Worm (Caenorhabditis elegans) whole organism, L2 larva: Measurements from ENCODE around the gene srsx-24.

Source experiments
- R02D3.7 ChIP-seq: fragments of 150-350 bp; optimal IDR thresholded peaks from 2 replicates; lab custom pipeline; 2014; ENCODE audit warnings: missing biosample characterization, missing genetic modification characterization
- ZK546.5 ChIP-seq: sonication (generic microtip); optimal IDR thresholded peaks from 2 replicates; lab custom pipeline; 2017; ENCODE audit warnings: missing biosample characterization, missing genetic modification characterization
- blmp-1 ChIP-seq: sonication (generic microtip); optimal IDR thresholded peaks from 2 replicates; lab custom pipeline; 2017; ENCODE audit warnings: missing genetic modification characterization, mild to moderate bottlenecking, missing compliant biosample characterization, antibody characterized with exemption, moderate library complexity; ENCODE audit not compliant: insufficient read depth
- crh-2 ChIP-seq: sonication (generic microtip); optimal IDR thresholded peaks from 2 replicates; lab custom pipeline; 2017; ENCODE audit warnings: missing biosample characterization, missing genetic modification characterization
- lsy-2 ChIP-seq, 2 experiments: fragments of 150-350 bp in 1 of 2; sonication (generic microtip) in 1 of 2; optimal IDR thresholded peaks; 2 replicates each; lab custom pipeline; 2014 to 2017; ENCODE audit warnings: missing biosample characterization in 2 of 2, missing genetic modification characterization in 2 of 2
- snpc-4 ChIP-seq: fragments of 150-350 bp; optimal IDR thresholded peaks from 2 replicates; lab custom pipeline; 2014; ENCODE audit warnings: missing biosample characterization, missing genetic modification characterization
- ztf-11 ChIP-seq: sonication (generic microtip); optimal IDR thresholded peaks from 2 replicates; lab custom pipeline; 2017; ENCODE audit warnings: missing biosample characterization, missing genetic modification characterization

- TF ChIP-seq ZK546.5 (tag; lab: Kevin White, UChicago) (no peak), R02D3.7 (tag; lab: Kevin White, UChicago) (no peak), ztf-11 (tag; lab: Kevin White, UChicago) (no peak), blmp-1 (tag; lab: Kevin White, UChicago) (no peak), crh-2 (tag; lab: Kevin White, UChicago) (no peak), lsy-2 (tag; optimal IDR thresholded peaks at IDR 0.05; lab: Kevin White, UChicago) (no peak), snpc-4 (tag; lab: Kevin White, UChicago) (no peak)
These were observed 12.6 kb upstream of the srsx-24 start, which contains the start of gene fbxa-105 for ce11 chrV:7391933-7392332.
